Fruit fly (Drosophila melanogaster): Measurements from ENCODE around the gene Argk2.

Argk2 gene

DNA sequence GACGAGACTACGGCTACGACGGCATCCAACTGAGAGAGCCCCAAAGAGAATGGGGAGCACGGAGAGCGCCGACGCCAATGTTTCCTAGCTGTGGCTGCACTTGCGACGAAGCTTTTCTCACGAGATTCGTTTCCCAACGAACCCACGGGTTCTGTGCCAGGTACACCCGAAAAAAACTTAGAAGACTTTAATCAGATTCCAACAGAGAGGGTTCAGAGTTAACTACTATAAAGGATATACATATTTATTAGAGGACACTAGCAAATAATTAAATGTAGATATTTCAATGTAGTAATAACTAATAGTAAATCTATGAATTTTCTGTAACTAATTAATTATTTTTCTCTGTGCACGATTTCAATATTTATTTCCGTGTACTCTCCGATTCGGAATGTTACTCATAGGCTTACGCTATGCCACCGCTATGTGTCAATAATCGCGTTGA is 18.8 kb downstream of the Argk2 start, which contains the start of gene Argk1:
Gene Argk1 (minus strand): TSS at position 31 of the 445 bp plus-strand sequence.
- no peak for TF ChIP-seq CG17801 (GFP tag; optimal IDR thresholded peaks at IDR 0.05; ENCODE audit: partially characterized antibody)

DNA sequence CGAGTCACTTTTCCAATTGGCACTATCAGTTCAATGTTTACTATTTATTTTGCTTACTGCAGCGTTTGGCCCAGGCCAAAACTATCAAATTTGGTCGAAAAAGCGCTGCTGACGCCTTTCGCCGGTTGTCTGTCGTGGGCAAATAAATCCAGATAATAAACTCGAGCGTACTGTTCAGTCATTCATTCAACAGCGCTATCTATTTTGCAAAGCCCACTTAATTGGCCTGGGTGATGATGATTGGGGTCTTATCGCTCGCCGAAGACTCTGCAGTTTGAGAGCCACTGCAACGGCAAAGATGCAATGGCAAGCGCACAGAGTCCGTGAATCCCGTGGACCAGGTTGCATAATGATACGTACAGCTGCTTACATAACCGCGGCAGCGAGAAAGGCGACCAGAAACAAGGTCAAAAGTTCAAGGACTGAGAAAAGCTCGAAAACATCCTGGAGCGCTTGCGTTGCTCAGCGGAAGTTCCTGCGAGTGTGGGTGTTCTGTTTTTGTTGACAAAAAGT is 19.3 kb downstream of the Argk2 start:
- no peak for TF ChIP-seq CG17801 (GFP tag; optimal IDR thresholded peaks at IDR 0.05; ENCODE audit: partially characterized antibody)

DNA sequence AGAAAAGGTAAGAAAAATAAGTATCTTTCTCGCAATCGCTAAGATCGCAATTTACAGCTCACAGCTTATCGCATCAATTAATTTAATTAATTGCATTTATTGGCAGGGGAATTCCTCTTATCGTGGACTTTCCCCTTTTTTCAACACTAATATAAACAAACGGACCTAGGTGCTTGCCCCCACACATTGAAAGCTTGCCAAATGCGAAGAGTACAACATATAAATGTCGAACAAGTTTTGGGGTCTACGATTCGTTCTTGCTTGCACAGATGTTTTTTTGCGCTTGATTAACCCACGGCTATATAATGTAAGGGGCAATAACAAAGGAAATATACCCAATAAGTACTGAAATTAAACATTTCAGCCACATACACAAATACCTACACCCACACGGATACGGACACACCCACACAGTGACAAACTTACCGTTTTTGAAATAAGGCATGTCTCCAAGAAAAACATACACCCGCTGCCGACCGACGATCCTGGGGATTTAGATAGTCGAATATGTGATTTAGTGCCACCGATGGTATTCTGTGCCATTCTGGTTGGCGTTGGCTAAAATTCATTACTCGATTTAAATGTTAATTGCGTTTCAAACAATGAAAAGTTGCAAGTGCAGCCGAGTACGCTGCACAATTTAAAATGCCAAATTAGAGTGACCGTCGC is 25.0 kb downstream of the Argk2 start:
- TF ChIP-seq CG17801 (GFP tag; optimal IDR thresholded peaks at IDR 0.05; ENCODE audit: partially characterized antibody) = no peak

DNA sequence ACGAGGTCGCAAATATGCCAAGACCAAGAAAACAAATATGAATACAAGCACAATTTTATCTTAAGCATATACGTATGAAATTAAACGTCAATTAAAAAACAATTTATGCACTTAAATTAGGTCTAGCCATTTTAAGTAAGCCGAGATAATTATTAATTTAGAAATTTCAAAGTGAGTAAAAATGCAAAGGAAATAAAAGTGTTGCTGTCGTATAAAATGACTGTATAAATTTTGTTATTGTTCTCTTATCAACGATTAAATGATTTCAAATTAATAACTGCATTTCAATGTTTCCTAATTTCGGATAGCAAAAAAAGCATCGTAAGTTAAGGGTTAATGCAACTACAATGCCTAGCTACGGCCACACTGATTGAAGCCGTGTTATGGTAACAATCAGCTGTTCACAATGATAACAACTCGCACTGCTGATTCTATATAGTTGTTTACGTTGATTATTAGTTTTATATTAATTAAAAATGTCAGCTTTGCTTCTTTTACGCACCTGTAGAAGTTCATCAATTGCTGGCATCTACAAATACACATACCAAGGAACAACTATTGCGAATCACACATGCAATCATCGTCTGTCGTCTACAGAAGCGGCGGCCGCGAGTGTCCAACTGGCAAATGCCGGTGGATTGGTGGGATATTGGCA is 25.6 kb downstream of the Argk2 start, which contains the start of the genes CG4911 and CG4942:
Gene CG4911 (minus strand): TSS at position 1 of the 655 bp plus-strand sequence.
Gene CG4942 (plus strand): TSS at position 375 of the 655 bp plus-strand sequence.
- no peak for TF ChIP-seq CG17801 (GFP tag; optimal IDR thresholded peaks at IDR 0.05; ENCODE audit: partially characterized antibody)

DNA sequence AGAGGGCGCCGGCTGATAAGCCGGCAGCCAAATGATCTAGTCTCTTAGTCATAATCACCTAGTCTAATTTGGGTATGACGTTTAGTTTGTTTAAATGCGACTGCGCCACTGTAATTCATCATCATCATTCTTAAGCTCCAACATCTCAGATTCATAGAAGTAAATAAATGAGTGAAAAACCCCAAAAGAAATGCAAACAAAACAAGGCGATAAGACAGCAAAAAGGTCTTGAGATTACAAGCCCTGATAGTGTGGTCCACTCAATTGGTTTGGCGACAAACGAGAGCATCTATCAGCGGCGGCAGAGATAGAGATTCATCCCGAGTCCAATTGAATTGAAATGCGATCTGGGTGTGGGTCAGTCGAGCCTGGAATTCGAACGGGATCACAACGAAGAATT is 27.0 kb downstream of the Argk2 start, which contains the start of gene teq:
Gene teq (plus strand): TSS at position 359 of the 400 bp plus-strand sequence.
- no peak for TF ChIP-seq CG17801 (GFP tag; optimal IDR thresholded peaks at IDR 0.05; ENCODE audit: partially characterized antibody)

DNA sequence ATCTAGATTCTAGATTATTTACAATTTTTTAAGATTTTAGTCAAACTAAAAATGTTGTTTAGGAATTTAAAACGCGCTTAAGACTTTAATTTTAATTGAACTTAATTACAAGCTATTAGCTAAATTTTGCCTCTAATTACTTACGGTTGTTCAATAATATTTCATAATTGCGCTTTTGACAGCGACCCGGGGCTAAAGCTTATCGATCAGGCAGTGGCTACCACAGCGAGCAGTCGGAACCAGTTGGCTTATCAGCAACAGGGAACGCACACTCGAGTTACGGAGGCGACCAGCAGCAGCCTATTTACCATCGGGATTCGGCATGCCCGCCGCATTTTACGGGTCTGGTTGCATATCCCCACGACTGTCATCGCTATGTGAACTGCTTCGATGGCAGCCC is 27.6 kb downstream of the Argk2 start:
- TF ChIP-seq CG17801 (GFP tag; optimal IDR thresholded peaks at IDR 0.05; ENCODE audit: partially characterized antibody) = no peak

DNA sequence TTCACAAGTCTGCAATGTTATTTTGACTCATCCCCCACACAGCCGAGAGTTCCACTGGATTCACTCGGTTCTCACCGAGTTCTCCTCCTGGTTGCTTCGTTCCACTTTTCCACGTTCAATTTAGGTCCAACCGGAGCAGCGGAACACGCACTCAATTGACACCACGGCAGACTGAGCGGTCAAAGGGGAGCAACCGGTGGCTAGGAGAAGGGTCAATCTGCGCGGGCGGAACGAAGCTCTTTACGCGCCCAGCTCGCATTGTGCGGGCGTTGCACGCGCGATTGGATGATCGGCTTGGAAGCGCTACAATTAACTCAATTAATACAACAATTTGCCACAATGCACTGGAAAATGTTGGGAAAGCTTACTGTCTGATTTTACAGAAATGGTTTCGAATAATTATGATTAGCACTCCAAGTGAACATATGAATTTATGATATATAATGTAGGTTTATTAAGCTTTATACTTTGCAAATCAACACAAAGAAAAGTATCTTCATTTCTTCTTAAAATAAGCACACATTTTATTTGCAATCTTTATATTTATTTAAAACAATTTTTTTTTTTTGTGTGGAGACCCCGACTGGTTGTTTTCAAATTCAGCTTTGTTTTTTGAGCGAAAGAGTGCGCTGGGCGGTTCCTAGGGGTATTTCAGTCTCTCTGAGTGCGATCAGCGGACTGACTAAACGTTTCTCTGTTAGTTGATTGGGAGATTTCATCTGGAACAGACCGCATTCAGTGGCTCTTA is 45.3 kb downstream of the Argk2 start, which contains the start of gene CG32032:
Gene CG32032 (plus strand): TSS at position 698 of the 748 bp plus-strand sequence.
- TF ChIP-seq CG17801 (GFP tag; optimal IDR thresholded peaks at IDR 0.05; ENCODE audit: partially characterized antibody) = no peak

DNA sequence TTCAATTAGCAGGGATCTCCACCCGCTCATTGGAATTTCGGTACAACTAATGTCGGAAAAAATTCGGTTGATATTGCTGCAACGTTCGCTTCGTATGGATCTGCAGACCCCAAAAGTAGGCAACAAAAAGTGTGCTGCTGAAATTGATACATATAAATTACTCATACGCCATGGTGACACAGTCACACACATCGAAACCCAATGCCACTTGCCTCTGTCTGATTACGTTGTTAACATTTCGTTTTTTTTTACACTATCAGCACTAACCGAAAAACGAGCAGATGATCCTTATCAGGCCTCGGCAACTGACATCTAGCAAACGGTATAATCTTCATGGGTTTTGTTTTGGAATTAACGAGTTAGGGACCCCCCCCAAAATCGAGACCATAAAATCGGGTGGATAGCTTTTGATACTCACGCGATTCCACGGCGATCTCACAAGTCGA is 47.8 kb downstream of the Argk2 start:
- TF ChIP-seq CG17801 (GFP tag; optimal IDR thresholded peaks at IDR 0.05; ENCODE audit: partially characterized antibody) = no peak

DNA sequence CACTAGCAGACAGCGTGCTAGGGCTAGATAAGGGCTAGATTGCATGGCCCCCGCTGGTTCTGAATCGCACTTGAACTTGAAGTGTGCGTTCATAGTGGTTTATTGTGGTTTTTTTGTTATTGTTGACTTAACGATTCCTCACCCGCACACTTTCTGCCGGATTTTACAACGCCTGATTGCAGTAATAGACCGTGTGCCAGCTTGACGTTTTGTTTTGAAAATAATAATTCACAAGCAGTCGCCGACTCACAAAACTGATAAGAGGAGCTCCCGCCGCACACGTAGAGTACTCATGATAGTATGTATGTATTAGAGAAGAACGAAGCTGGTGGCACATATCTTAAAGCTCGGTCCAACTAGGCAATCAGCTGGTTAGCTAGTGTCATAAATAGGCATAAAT is 48.5 kb downstream of the Argk2 start:
- peak; percentile 39 for TF ChIP-seq CG17801 (GFP tag; optimal IDR thresholded peaks at IDR 0.05; ENCODE audit: partially characterized antibody)

DNA sequence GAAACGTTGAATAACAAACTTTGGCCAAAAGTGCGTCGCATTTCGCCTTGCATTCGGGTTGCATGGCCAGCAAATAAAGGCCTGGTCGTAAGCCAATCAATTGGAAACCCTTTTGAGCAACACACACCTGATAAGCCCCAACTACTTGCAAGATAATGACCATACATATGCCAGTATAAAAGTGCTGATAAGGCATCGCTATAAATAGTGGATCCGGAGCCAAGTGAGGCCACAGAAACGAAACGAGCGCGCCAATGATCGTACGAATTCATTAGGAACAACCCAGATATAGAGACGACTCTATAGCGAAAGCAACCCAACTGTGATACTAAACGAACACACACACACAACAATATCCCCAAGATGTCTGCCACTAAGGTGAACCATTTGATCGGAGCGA is 49.4 kb downstream of the Argk2 start, which contains the start of gene CG13315:
Gene CG13315 (plus strand): TSS at position 230 of the 400 bp plus-strand sequence.
- TF ChIP-seq CG17801 (GFP tag; optimal IDR thresholded peaks at IDR 0.05; ENCODE audit: partially characterized antibody) = no peak

All from ovary, adult (tissue).